Worm (Caenorhabditis elegans) whole organism, L4 larva: ENCODE measurements around the gene T28A8.6.
A peak's percentile ranks its signal among the peaks of the same experiment; 100 is the strongest.

Source experiments
- F26F4.8 ChIP-seq: fragments of 200-800 bp; sonication (Bioruptor generic); conservative IDR thresholded peaks from 2 replicates; pipeline ENCODE4 v1.3.6; 2022; ENCODE audit warnings: missing genetic modification characterization, missing compliant biosample characterization
- F44E2.7 ChIP-seq: fragments of 200-800 bp; sonication (Bioruptor generic); IDR thresholded peaks from 2 replicates; pipeline ENCODE4 v2.1.2; 2022; ENCODE audit warnings: missing genetic modification characterization, missing compliant biosample characterization
- R02D3.7 ChIP-seq: fragments of 150-350 bp; sonication (generic microtip); optimal IDR thresholded peaks from 3 replicates; lab custom pipeline; 2014; ENCODE audit warnings: missing biosample characterization, missing genetic modification characterization
- T26A8.4 ChIP-seq: fragments of 200-800 bp; sonication (Bioruptor generic); IDR thresholded peaks from 2 replicates; pipeline ENCODE4 v1.3.6; 2022; ENCODE audit warnings: missing genetic modification characterization, missing compliant biosample characterization
- Y105C5A.15 ChIP-seq: fragments of 200-800 bp; sonication (Bioruptor generic); IDR thresholded peaks from 2 replicates; pipeline ENCODE4 v1.3.6; 2022; ENCODE audit warnings: missing genetic modification characterization, missing compliant biosample characterization
- aha-1 ChIP-seq: fragments of 150-350 bp; peaks from one replicate; lab custom pipeline; 2014; ENCODE audit warnings: missing biosample characterization, missing genetic modification characterization
- aly-2 ChIP-seq: sonication (generic microtip); optimal IDR thresholded peaks from 2 replicates; lab custom pipeline; 2018; ENCODE audit warnings: missing biosample characterization, missing genetic modification characterization
- attf-4 ChIP-seq: sonication (generic microtip); optimal IDR thresholded peaks from 3 replicates; lab custom pipeline; 2017; ENCODE audit warnings: missing biosample characterization, missing genetic modification characterization
- ceh-44 ChIP-seq: fragments of 200-800 bp; sonication (Bioruptor generic); IDR thresholded peaks from 2 replicates; pipeline ENCODE4 v1.3.6; 2022; ENCODE audit warnings: missing genetic modification reagents, missing genetic modification characterization, missing compliant biosample characterization
- ceh-82 ChIP-seq: sonication (generic microtip); optimal IDR thresholded peaks from 2 replicates; lab custom pipeline; 2017; ENCODE audit warnings: missing biosample characterization, missing genetic modification characterization
- cey-2 ChIP-seq: sonication (generic microtip); optimal IDR thresholded peaks from 3 replicates; lab custom pipeline; 2017; ENCODE audit warnings: missing genetic modification characterization, mild to moderate bottlenecking, missing compliant biosample characterization, antibody characterized with exemption, borderline replicate concordance; ENCODE audit not compliant: insufficient read depth
- daf-19 ChIP-seq: fragments of 200-800 bp; sonication (Bioruptor generic); conservative IDR thresholded peaks from 2 replicates; pipeline ENCODE4 v1.3.6; 2022; ENCODE audit warnings: missing genetic modification characterization, missing compliant biosample characterization
- daf-8 ChIP-seq: fragments of 200-800 bp; sonication (Bioruptor generic); IDR thresholded peaks from 2 replicates; pipeline ENCODE4 v1.3.6; 2022; ENCODE audit warnings: missing genetic modification characterization, missing compliant biosample characterization
- duxl-1 ChIP-seq: sonication (generic microtip); optimal IDR thresholded peaks from 2 replicates; lab custom pipeline; 2016; ENCODE audit warnings: mild to moderate bottlenecking, missing genetic modification characterization, moderate library complexity, missing compliant biosample characterization; ENCODE audit not compliant: poor library complexity
- egl-27 ChIP-seq: sonication (generic microtip); optimal IDR thresholded peaks from 3 replicates; lab custom pipeline; 2017; ENCODE audit warnings: missing biosample characterization, missing genetic modification reagents, missing genetic modification characterization
- gei-8 ChIP-seq: fragments of 200-800 bp; sonication (Bioruptor generic); optimal IDR thresholded peaks from 2 replicates; lab custom pipeline; 2018; ENCODE audit warnings: mild to moderate bottlenecking, missing genetic modification characterization, missing compliant biosample characterization
- hif-1 ChIP-seq, 2 experiments: sonication (generic microtip); optimal IDR thresholded peaks; 2 replicates each; lab custom pipeline; 2016 to 2017; ENCODE audit warnings: missing compliant biosample characterization in 2 of 2, missing genetic modification characterization in 2 of 2, missing genetic modification reagents in 2 of 2, missing genotype in 2 of 2, mild to moderate bottlenecking in 1 of 2
- hlh-11 ChIP-seq: fragments of 200-800 bp; sonication (Bioruptor generic); optimal IDR thresholded peaks from 2 replicates; lab custom pipeline; 2018; ENCODE audit warnings: mild to moderate bottlenecking, missing genetic modification characterization, missing compliant biosample characterization
- lin-15B ChIP-seq: fragments of 150-350 bp; sonication (generic microtip); optimal IDR thresholded peaks from 3 replicates; lab custom pipeline; 2014; ENCODE audit warnings: missing biosample characterization, missing genetic modification characterization
- lin-38 ChIP-seq: fragments of 200-800 bp; sonication (Bioruptor generic); IDR thresholded peaks from 2 replicates; pipeline ENCODE4 v1.3.6; 2022; ENCODE audit warnings: missing genetic modification reagents, missing genetic modification characterization, missing compliant biosample characterization
- lin-39 ChIP-seq: fragments of 150-350 bp; optimal IDR thresholded peaks from 2 replicates; lab custom pipeline; 2014; ENCODE audit warnings: missing biosample characterization, missing genetic modification reagents, missing genetic modification characterization
- lsy-2 ChIP-seq, 2 experiments: fragments of 150-350 bp in 1 of 2; sonication (generic microtip) in 1 of 2; optimal IDR thresholded peaks; 2 replicates each; lab custom pipeline; 2014 to 2017; ENCODE audit warnings: missing biosample characterization in 2 of 2, missing genetic modification characterization in 2 of 2
- madf-5 ChIP-seq, 2 experiments: fragments of 200-800 bp; sonication (Bioruptor generic); IDR thresholded peaks; 2 replicates each; pipeline ENCODE4 v1.3.6; 2022; ENCODE audit warnings: missing compliant biosample characterization in 2 of 2, missing genetic modification characterization in 2 of 2
- mdl-1 ChIP-seq, 2 experiments: fragments of 150-350 bp in 1 of 2; sonication (generic microtip) in 1 of 2; optimal IDR thresholded peaks; 2 replicates each; lab custom pipeline; 2014 to 2017; ENCODE audit warnings: missing biosample characterization in 2 of 2, missing genetic modification characterization in 2 of 2
- mxl-3 ChIP-seq: fragments of 200-800 bp; sonication (Bioruptor generic); optimal IDR thresholded peaks from 2 replicates; lab custom pipeline; 2018; ENCODE audit warnings: mild to moderate bottlenecking, missing genetic modification characterization, missing compliant biosample characterization
- nhr-111 ChIP-seq: fragments of 200-800 bp; sonication (Bioruptor generic); optimal IDR thresholded peaks from 2 replicates; lab custom pipeline; 2018; ENCODE audit warnings: mild to moderate bottlenecking, missing genetic modification characterization, missing compliant biosample characterization
- nhr-41 ChIP-seq: fragments of 200-800 bp; sonication (Bioruptor generic); IDR thresholded peaks from 2 replicates; pipeline ENCODE4 v1.3.6; 2022; ENCODE audit warnings: missing genetic modification reagents, missing genetic modification characterization, missing compliant biosample characterization
- pha-4 ChIP-seq, 2 experiments: fragments of 150-350 bp in 1 of 2; fragments of 200-800 bp in 1 of 2; sonication (Bioruptor generic) in 1 of 2; IDR thresholded peaks in 1 of 2; optimal IDR thresholded peaks in 1 of 2; 2 replicates each; pipeline versions ENCODE4 v1.3.6 to Lab custom; 2014 to 2022; ENCODE audit warnings: missing genetic modification characterization in 2 of 2, missing genetic modification reagents in 2 of 2, missing biosample characterization in 1 of 2, missing compliant biosample characterization in 1 of 2
- pqm-1 ChIP-seq: sonication (generic microtip); optimal IDR thresholded peaks from 2 replicates; lab custom pipeline; 2017; ENCODE audit warnings: missing biosample characterization, missing genetic modification characterization
- sdz-12 ChIP-seq: fragments of 200-800 bp; sonication (Bioruptor generic); optimal IDR thresholded peaks from 2 replicates; lab custom pipeline; 2018; ENCODE audit warnings: mild to moderate bottlenecking, missing genetic modification characterization, missing compliant biosample characterization
- snpc-1.2 ChIP-seq: fragments of 200-800 bp; sonication (Bioruptor generic); IDR thresholded peaks from 2 replicates; pipeline ENCODE4 v1.3.6; 2022; ENCODE audit warnings: missing genetic modification reagents, missing genetic modification characterization, missing compliant biosample characterization
- spr-1 ChIP-seq: sonication (generic microtip); optimal IDR thresholded peaks from 2 replicates; lab custom pipeline; 2016; ENCODE audit warnings: mild to moderate bottlenecking, missing genetic modification characterization, missing compliant biosample characterization
- unc-39 ChIP-seq: sonication (generic microtip); optimal IDR thresholded peaks from 2 replicates; lab custom pipeline; 2017; ENCODE audit warnings: missing biosample characterization, missing genetic modification characterization
- unc-62 ChIP-seq, 3 experiments: fragments of 150-350 bp in 1 of 3; sonication (generic microtip); optimal IDR thresholded peaks in 2 of 3; peaks in 1 of 3; 1 replicate in 1 of 3; 2 replicates in 2 of 3; lab custom pipeline; 2014 to 2017; ENCODE audit warnings: missing biosample characterization in 3 of 3, missing genetic modification characterization in 3 of 3, missing genetic modification reagents in 3 of 3, missing genotype in 1 of 3
- zfp-3 ChIP-seq: fragments of 200-800 bp; sonication (Bioruptor generic); conservative IDR thresholded peaks from 2 replicates; pipeline ENCODE4 v1.3.6; 2022; ENCODE audit warnings: missing genetic modification reagents, missing genetic modification characterization, missing compliant biosample characterization
- zip-2 ChIP-seq: fragments of 150-350 bp; optimal IDR thresholded peaks from 2 replicates; lab custom pipeline; 2014; ENCODE audit warnings: missing biosample characterization, missing genetic modification characterization

T28A8.6 gene

DNA sequence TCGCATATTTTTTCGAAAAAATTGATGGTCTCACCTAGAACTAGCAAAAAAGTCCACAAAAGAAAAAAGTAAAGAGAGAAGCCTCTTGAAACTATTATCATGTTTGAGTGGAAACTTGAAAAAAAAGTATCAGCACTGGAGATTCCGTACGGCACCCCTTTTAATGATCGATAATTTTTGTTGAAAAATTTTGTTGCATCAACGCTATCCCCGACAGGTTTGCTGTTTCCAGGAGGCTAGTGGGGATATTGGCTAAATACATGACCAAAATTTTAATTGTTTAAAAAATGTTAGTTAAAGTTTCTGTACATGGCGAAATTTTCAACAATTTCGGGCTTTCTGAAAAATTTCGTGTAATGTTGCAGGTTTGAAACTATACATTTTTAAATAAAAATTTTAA lies 3.4 kb upstream of the T28A8.6 start, which contains the start of gene T28A8.2:
Gene T28A8.2 (minus strand): TSS at position 101 of the 400 bp plus-strand sequence.
- TF ChIP-seq spr-1 (tag; lab: Kevin White, UChicago) (no peak), mxl-3 (no peak), gei-8 (GFP tag; lab: Kevin White, UChicago) (no peak), pha-4 (GFP tag; IDR thresholded peaks at IDR 0.05; lab: Robert Waterston, UW) (no peak), pha-4 (tag; optimal IDR thresholded peaks at IDR 0.05; lab: Kevin White, UChicago) (no peak), snpc-1.2 (GFP tag; lab: Robert Waterston, UW) (no peak), F44E2.7 (GFP tag; lab: Robert Waterston, UW) (no peak), cey-2 (tag; lab: Kevin White, UChicago) (no peak), nhr-41 (GFP tag; lab: Robert Waterston, UW) (no peak), hlh-11 (no peak), R02D3.7 (tag; lab: Kevin White, UChicago) (no peak), duxl-1 (no peak)

DNA sequence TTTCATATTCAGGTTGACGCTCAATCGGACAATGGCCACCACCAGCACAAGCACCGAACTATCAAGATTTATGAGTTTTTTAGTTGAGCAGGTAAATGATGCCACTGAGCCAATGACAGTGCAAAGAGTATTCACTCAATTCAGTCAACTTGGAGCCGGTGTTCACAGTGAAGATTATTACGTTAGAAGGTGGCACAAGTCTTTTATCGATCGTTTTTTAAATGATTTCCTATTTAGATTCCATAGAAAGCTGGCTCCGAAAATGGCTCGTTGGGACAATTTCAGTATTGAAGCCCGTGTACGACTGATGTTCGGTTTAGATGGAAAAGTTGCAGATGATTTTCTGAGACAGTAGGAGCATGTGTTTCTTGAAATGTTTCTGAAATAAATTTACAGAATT lies 2.6 kb downstream of the T28A8.6 start, which contains the start of gene T28A8.5:
Gene T28A8.5 (plus strand): TSS at position 32 of the 400 bp plus-strand sequence.
- peak; percentile 88 for TF ChIP-seq aha-1 (tag; lab: Kevin White, UChicago)
- peak in 1 of 2 experiments; percentile 60 for TF ChIP-seq unc-62 (GFP tag; optimal IDR thresholded peaks at IDR 0.05 in 1 of 2; lab: Kevin White, UChicago)
- no peak for TF ChIP-seq unc-62 (tag; optimal IDR thresholded peaks at IDR 0.05; lab: Kevin White, UChicago)
- TF ChIP-seq Y105C5A.15 (GFP tag; lab: Robert Waterston, UW): no peak

DNA sequence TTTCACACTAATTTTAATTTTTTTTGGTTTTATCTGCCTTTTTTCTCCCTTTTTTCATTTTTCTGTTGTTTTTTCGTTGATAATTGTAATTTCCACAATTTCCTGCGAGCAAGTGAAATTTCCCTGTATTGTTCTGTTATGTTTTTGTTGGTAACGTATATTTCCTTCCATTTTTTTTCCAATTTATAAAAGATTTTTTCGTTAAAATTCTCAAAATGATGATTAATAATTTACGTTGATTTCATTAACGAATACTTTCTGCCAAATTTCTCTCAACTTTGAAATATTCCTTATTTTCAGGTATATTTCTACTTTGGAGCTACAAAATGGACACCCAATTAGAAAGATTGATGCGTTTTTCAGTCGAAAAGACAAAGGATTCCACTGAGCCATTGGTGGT lies 3.5 kb downstream of the T28A8.6 start, which contains the start of gene T28A8.8:
Gene T28A8.8 (plus strand): TSS at position 301 of the 400 bp plus-strand sequence.
- TF ChIP-seq lsy-2 (tag; optimal IDR thresholded peaks at IDR 0.05; lab: Kevin White, UChicago) (no peak), unc-39 (tag; lab: Kevin White, UChicago) (no peak), lin-39 (tag; lab: Kevin White, UChicago) (no peak), attf-4 (no peak), ceh-44 (no peak), nhr-111 (GFP tag; lab: Kevin White, UChicago) (no peak), sdz-12 (GFP tag; lab: Kevin White, UChicago) (no peak), zip-2 (no peak), aly-2 (tag; lab: Kevin White, UChicago) (no peak), egl-27 (tag; lab: Kevin White, UChicago) (no peak), cey-2 (tag; lab: Kevin White, UChicago) (no peak)

DNA sequence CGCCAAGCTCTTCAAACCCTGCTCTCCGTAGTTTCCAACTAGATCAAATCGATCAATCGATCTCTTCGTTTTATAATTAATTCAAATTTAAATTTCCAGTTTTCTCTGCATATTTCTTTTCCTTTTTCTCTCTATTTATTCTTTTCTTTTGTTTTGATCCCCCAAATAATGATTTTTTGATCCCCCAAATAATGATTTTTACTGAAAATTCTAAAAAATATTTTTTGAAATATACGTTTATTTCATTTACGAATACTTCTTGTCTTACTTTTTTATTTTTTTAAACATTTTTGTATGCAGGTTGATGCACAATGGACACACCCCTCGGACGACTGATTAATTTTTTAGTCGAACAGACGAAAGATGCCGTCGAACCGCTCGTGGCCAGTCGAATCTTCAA lies 4.4 kb downstream of the T28A8.6 start, which contains the start of gene T28A8.4:
Gene T28A8.4 (plus strand): TSS at position 301 of the 400 bp plus-strand sequence.
- no peak for TF ChIP-seq zfp-3 (GFP tag; lab: Robert Waterston, UW)
- no peak for TF ChIP-seq daf-19
- TF ChIP-seq nhr-41 (GFP tag; lab: Robert Waterston, UW): no peak
- TF ChIP-seq cey-2 (tag; lab: Kevin White, UChicago): no peak
- no peak for TF ChIP-seq pqm-1 (tag; lab: Kevin White, UChicago)
- no peak for TF ChIP-seq mdl-1 (tag; optimal IDR thresholded peaks at IDR 0.05; lab: Kevin White, UChicago)
- TF ChIP-seq nhr-111 (GFP tag; lab: Kevin White, UChicago): no peak
- TF ChIP-seq aha-1 (tag; lab: Kevin White, UChicago): no peak
- no peak for TF ChIP-seq lin-15B
- TF ChIP-seq hif-1 (tag; optimal IDR thresholded peaks at IDR 0.05; lab: Kevin White, UChicago): no peak
- TF ChIP-seq daf-8 (GFP tag; lab: Robert Waterston, UW): no peak
- TF ChIP-seq lin-38 (GFP tag; lab: Robert Waterston, UW): no peak
- TF ChIP-seq T26A8.4 (GFP tag; lab: Robert Waterston, UW): no peak
- TF ChIP-seq madf-5 (GFP tag; IDR thresholded peaks at IDR 0.05; lab: Robert Waterston, UW): no peak
- no peak for TF ChIP-seq ceh-44
- no peak for TF ChIP-seq ceh-82 (tag; lab: Kevin White, UChicago)
- no peak for TF ChIP-seq F26F4.8 (GFP tag; lab: Robert Waterston, UW)
- TF ChIP-seq, all 104 proteins: peak for 0
